Fruit fly (Drosophila melanogaster) whole organism, adult: ENCODE measurements around the gene Dph5.

ENCODE experiments used
- CG14711 ChIP-seq: fragments of 200-800 bp; sonication (Bioruptor generic); optimal IDR thresholded peaks from 2 replicates; lab custom pipeline; 2018; ENCODE audit warnings: missing biosample characterization, mild to moderate bottlenecking, missing genetic modification characterization, moderate library complexity
- CG1620 ChIP-seq: fragments of 200-800 bp; sonication (Bioruptor generic); optimal IDR thresholded peaks from 2 replicates; lab custom pipeline; 2016; ENCODE audit warnings: missing biosample characterization, missing genetic modification characterization
- CG7045 ChIP-seq: fragments of 200-800 bp; sonication (Bioruptor generic); optimal IDR thresholded peaks from 2 replicates; lab custom pipeline; 2017; ENCODE audit warnings: missing biosample characterization, mild to moderate bottlenecking, missing genetic modification characterization
- Clk ChIP-seq: fragments of 200-800 bp; sonication (Bioruptor generic); optimal IDR thresholded peaks from 2 replicates; lab custom pipeline; 2017; ENCODE audit warnings: missing biosample characterization, missing genetic modification characterization
- kay ChIP-seq: fragments of 200-800 bp; sonication (Bioruptor generic); peaks from one replicate; lab custom pipeline; 2016; ENCODE audit warnings: missing biosample characterization, missing genetic modification characterization, borderline replicate concordance
- pad ChIP-seq: fragments of 200-800 bp; sonication (Bioruptor generic); optimal IDR thresholded peaks from 3 replicates; lab custom pipeline; 2017; ENCODE audit warnings: missing biosample characterization, missing genetic modification characterization, mild to moderate bottlenecking, moderate library complexity, missing genetic modification reagents

DNA sequence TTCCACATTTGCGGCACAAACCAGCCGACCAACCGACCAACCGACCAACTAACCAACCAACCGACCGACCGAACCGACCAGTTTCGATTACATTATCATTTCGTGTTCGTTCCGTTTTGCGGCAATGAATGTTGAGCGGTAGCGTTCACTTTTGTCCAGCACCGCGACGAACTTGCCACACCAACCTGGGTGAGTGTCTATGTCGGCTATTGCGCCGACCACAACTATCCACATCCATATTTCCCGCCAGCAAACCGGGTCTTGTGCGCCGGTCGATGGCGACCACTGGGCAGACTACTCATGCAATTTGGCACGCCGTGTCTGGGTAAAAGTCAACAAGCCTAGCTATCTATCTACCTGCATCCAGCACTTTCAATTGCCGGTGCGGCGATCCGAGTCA, 6.0 kb downstream of the Dph5 start:
- no peak for TF ChIP-seq CG14711 (tag; lab: Kevin White, UChicago)
- no peak for TF ChIP-seq CG1620 (GFP tag; lab: Kevin White, UChicago)
- TF ChIP-seq pad (GFP tag; lab: Kevin White, UChicago), result no peak
- TF ChIP-seq kay (GFP tag; lab: Kevin White, UChicago), result no peak
- TF ChIP-seq CG7045 (GFP tag; lab: Kevin White, UChicago), result no peak
- TF ChIP-seq Clk (GFP tag; lab: Kevin White, UChicago), result no peak
